Worm (Caenorhabditis elegans) whole organism, L3 larva: ENCODE results near the gene nfki-1.

Experiments
- egl-27 ChIP-seq: sonication (generic microtip); optimal IDR thresholded peaks from 4 replicates; lab custom pipeline; 2017; ENCODE audit warnings: missing biosample characterization, missing genetic modification reagents, missing genetic modification characterization
- tbx-2 ChIP-seq: sonication (generic microtip); optimal IDR thresholded peaks from 2 replicates; lab custom pipeline; 2016; ENCODE audit warnings: mild to moderate bottlenecking, missing genetic modification characterization, missing compliant biosample characterization

DNA sequence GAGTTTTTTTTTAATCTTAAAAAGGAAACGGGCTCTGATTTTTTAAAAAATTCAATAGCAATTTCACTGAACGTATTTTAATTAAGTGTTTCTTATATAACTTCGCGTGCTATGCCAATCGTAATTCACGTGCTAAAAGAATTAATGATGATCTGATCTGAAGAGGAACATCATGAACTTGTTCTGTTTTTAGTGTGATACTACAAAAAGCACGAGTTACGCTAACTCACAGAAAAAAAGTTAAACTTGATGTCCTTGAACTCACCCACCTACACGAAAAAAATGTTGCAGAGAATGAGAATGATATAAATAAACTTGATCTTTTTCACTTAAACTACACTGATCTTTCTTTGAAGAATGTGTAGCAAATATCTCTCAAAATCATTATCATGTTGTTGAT lies 24.8 kb downstream of the nfki-1 start:
- TF ChIP-seq egl-27 (tag; lab: Kevin White, UChicago) (no peak), tbx-2 (tag; lab: Kevin White, UChicago) (no peak)
